Fruit fly (Drosophila melanogaster): ENCODE measurements around the gene tll.

Gene tll

DNA sequence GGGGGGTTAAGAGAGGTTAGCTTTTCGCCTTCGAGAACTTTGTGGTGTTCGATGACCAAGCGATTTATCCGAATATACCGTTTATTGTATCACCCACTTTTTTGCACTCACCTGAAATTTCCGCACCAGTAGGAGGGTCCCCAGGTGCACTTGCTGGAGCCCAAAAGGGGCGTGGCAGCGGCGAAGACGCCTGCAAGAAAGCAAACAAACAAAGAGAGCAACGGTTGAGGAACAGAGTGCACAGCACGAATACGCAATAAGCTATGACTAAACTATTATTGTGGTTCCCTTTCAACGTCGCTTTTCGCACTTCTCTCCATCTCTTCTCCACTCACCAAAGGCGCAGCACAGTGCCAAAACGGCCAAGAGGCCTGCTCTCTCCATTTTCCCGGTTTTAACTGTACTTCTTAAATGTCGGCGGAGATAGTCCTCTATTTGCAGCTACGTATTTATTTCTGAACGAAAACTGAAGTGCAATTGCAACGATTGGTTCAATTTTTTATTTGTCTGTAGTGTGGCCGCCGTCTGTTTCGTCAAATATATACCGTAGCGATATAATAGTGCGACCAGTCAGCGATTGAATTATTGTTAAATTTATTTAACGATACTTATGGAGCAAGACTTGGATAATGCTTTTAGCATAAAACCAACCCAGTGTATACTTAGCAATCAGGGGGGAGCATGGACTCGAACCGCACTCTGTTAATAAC, 36.6 kb downstream of the tll start, which contains the start of gene Sap-r (continued):
- TF ChIP-seq CG30403 (GFP tag; optimal IDR thresholded peaks at IDR 0.05) (no peak), knrl (GFP tag; IDR thresholded peaks at IDR 0.05; ENCODE audit: partially characterized antibody) (peak; percentile 89), zen2 (GFP tag; IDR thresholded peaks at IDR 0.05; ENCODE audit: partially characterized antibody) (peak; percentile 64; the same call in 2 of the 3 replicates), CG12391 (tag; optimal IDR thresholded peaks at IDR 0.05) (peak; percentile 22), TFAM (GFP tag; optimal IDR thresholded peaks at IDR 0.05) (no peak), nerfin-2 (GFP tag; IDR thresholded peaks at IDR 0.05; ENCODE audit: partially characterized antibody) (peak; percentile 60), CG1602 (GFP tag; optimal IDR thresholded peaks at IDR 0.05) (no peak), CHES-1-like (GFP tag; optimal IDR thresholded peaks at IDR 0.05) (peak; percentile 7), CG34422 (GFP tag; IDR thresholded peaks at IDR 0.05) (0 out of 3 replicates have a peak, but pooled peaks have one; percentile 12), CrebB (tag; optimal IDR thresholded peaks at IDR 0.05) (peak; percentile 41), cwo (GFP tag; optimal IDR thresholded peaks at IDR 0.05) (no peak), H15 (GFP tag; IDR thresholded peaks at IDR 0.05) (no peak), CG13424 (tag; optimal IDR thresholded peaks at IDR 0.05) (peak; percentile 8), Xrp1 (GFP tag; IDR thresholded peaks at IDR 0.05) (no peak), CG17359 (tag; optimal IDR thresholded peaks at IDR 0.05) (no peak), CG16813 (GFP tag; IDR thresholded peaks at IDR 0.05; ENCODE audit: partially characterized antibody) (peak; percentile 79), slbo (GFP tag; IDR thresholded peaks at IDR 0.05) (peak; percentile 33; the same call in 1 of the 2 replicates), Camta (GFP tag; optimal IDR thresholded peaks at IDR 0.05) (no peak), CG14014 (GFP tag; IDR thresholded peaks at IDR 0.05) (no peak), Xbp1 (GFP tag; optimal IDR thresholded peaks at IDR 0.05) (peak; percentile 29), CG12659 (GFP tag; optimal IDR thresholded peaks at IDR 0.05) (peak; percentile 77), bigmax (GFP tag; optimal IDR thresholded peaks at IDR 0.05) (no peak), MBD-R2 (GFP tag; IDR thresholded peaks at IDR 0.05) (peak; percentile 52), insv (GFP tag; optimal IDR thresholded peaks at IDR 0.05) (peak in 1 of 2 experiments; percentile 46), Hmr (GFP tag; optimal IDR thresholded peaks at IDR 0.05) (peak; percentile 81), CG4617 (GFP tag; optimal IDR thresholded peaks at IDR 0.05; ENCODE audit: borderline replicate concordance) (peak; percentile 82), CG3726 (GFP tag; IDR thresholded peaks at IDR 0.05) (no peak), BEAF-32 (GFP tag; optimal IDR thresholded peaks at IDR 0.05) (peak; percentile 95), Bgb (GFP tag; IDR thresholded peaks at IDR 0.05; ENCODE audit: partially characterized antibody) (peak; percentile 89), Elba2 (GFP tag; optimal IDR thresholded peaks at IDR 0.05) (no peak), CG9797 (GFP tag; optimal IDR thresholded peaks at IDR 0.05) (peak; percentile 97), CG6254 (GFP tag; optimal IDR thresholded peaks at IDR 0.05) (no peak), ci (GFP tag; IDR thresholded peaks at IDR 0.05) (no peak; the same call in 2 of the 3 replicates), MESR4 (GFP tag; optimal IDR thresholded peaks at IDR 0.05) (peak; percentile 96), CG5245 (GFP tag; optimal IDR thresholded peaks at IDR 0.05) (no peak), CG13624 (GFP tag; optimal IDR thresholded peaks at IDR 0.05) (peak; percentile 36), nom (GFP tag; optimal IDR thresholded peaks at IDR 0.05) (peak; percentile 41), CG15601 (tag; optimal IDR thresholded peaks at IDR 0.05) (peak; percentile 87), NFAT (GFP tag; IDR thresholded peaks at IDR 0.05) (peak; percentile 7; the same call in 1 of the 2 replicates), CG17912 (GFP tag; optimal IDR thresholded peaks at IDR 0.05) (peak; percentile 58), Hsf (GFP tag; optimal IDR thresholded peaks at IDR 0.05) (peak; percentile 7), CG33557 (GFP tag; optimal IDR thresholded peaks at IDR 0.05) (peak; percentile 19), CG2712 (tag; optimal IDR thresholded peaks at IDR 0.05) (peak; percentile 62), mam (GFP tag; optimal IDR thresholded peaks at IDR 0.05) (peak; percentile 5), CG12155 (GFP tag; optimal IDR thresholded peaks at IDR 0.05) (peak; percentile 2), sens (GFP tag) (peak; percentile 83), Sry-δ (GFP tag; optimal IDR thresholded peaks at IDR 0.05) (peak; percentile 77), chinmo (GFP tag; IDR thresholded peaks at IDR 0.05; ENCODE audit: partially characterized antibody) (peak; percentile 88; the same call in 2 of the 4 replicates)
